Fruit fly (Drosophila melanogaster) whole organism, pupa: ENCODE measurements around the gene Snm1.

Source experiments
- CG10348 ChIP-seq: fragments of 200-800 bp; sonication (Bioruptor generic); IDR thresholded peaks from 2 replicates; pipeline ENCODE4 v1.3.6; 2022; ENCODE audit warnings: missing biosample characterization, missing genetic modification characterization
- CG12605 ChIP-seq: fragments of 200-800 bp; sonication (Bioruptor generic); IDR thresholded peaks from 2 replicates; pipeline ENCODE4 v1.3.6; 2022; ENCODE audit warnings: missing biosample characterization, missing genetic modification characterization
- CG14655 ChIP-seq: fragments of 200-800 bp; sonication (Bioruptor generic); optimal IDR thresholded peaks from 3 replicates; lab custom pipeline; 2017; ENCODE audit warnings: mild to moderate bottlenecking, missing biosample characterization, missing genetic modification reagents, missing genetic modification characterization
- CG15710 ChIP-seq: fragments of 200-800 bp; sonication (Bioruptor generic); optimal IDR thresholded peaks from 2 replicates; lab custom pipeline; 2018; ENCODE audit warnings: missing biosample characterization, mild to moderate bottlenecking, missing genetic modification characterization, moderate library complexity
- CG17806 ChIP-seq: fragments of 200-800 bp; sonication (Bioruptor generic); optimal IDR thresholded peaks from 2 replicates; lab custom pipeline; 2018; ENCODE audit warnings: missing biosample characterization, mild to moderate bottlenecking, missing genetic modification characterization, moderate library complexity
- CG32121 ChIP-seq: fragments of 200-800 bp; sonication (Bioruptor generic); IDR thresholded peaks from 2 replicates; pipeline ENCODE4 v1.3.6; 2022; ENCODE audit warnings: missing biosample characterization, missing genetic modification characterization
- CG34367 ChIP-seq: fragments of 200-800 bp; sonication (Bioruptor generic); optimal IDR thresholded peaks from 2 replicates; lab custom pipeline; 2018; ENCODE audit warnings: missing biosample characterization, mild to moderate bottlenecking, missing genetic modification characterization
- fd96Ca ChIP-seq: fragments of 200-800 bp; sonication (Bioruptor generic); IDR thresholded peaks from 3 replicates; pipeline ENCODE4 v1.3.6; 2022; ENCODE audit warnings: missing biosample characterization, missing genetic modification characterization
- rn ChIP-seq: fragments of 200-800 bp; sonication (Bioruptor generic); IDR thresholded peaks from 2 replicates; pipeline ENCODE4 v1.3.6; 2022; ENCODE audit warnings: missing biosample characterization, missing genetic modification characterization

- TF ChIP-seq rn = no peak
- TF ChIP-seq CG15710 (tag; lab: Kevin White, UChicago) = peak; percentile 38
- TF ChIP-seq CG12605 = no peak
- peak; percentile 29 for TF ChIP-seq CG17806
- TF ChIP-seq CG34367 = peak; percentile 11
- TF ChIP-seq fd96Ca = no peak
- no peak for TF ChIP-seq CG32121 (GFP tag; lab: Robert Waterston, UW)
- no peak for TF ChIP-seq CG10348 (GFP tag; lab: Robert Waterston, UW)
- TF ChIP-seq CG14655 (GFP tag; lab: Kevin White, UChicago) = no peak
These were observed 46.2 kb downstream of the Snm1 start, which contains the start of the genes kra and SecS for dm6 chr3R:5601044-5601523.
